Fruit fly (Drosophila melanogaster) whole organism, prepupa: ENCODE data around the gene Vta1.
A peak's percentile ranks its signal among the peaks of the same experiment; 100 is the strongest.

Experiments
- Blimp-1 ChIP-seq: fragments of 200-800 bp; sonication (Bioruptor generic); optimal IDR thresholded peaks from 3 replicates; lab custom pipeline; 2017; ENCODE audit warnings: missing biosample characterization, missing genetic modification characterization, mild to moderate bottlenecking, moderate library complexity, missing genetic modification reagents
- CG10631 ChIP-seq: fragments of 200-800 bp; sonication (Bioruptor generic); optimal IDR thresholded peaks from 2 replicates; lab custom pipeline; 2016; ENCODE audit warnings: missing biosample characterization, missing genetic modification characterization
- CG1621 ChIP-seq: fragments of 200-800 bp; sonication (Bioruptor generic); optimal IDR thresholded peaks from 3 replicates; lab custom pipeline; 2018; ENCODE audit warnings: missing biosample characterization, mild to moderate bottlenecking, missing genetic modification characterization
- CG3032 ChIP-seq: fragments of 200-800 bp; optimal IDR thresholded peaks from 2 replicates; lab custom pipeline; 2019; ENCODE audit warnings: missing biosample characterization, mild to moderate bottlenecking, missing genetic modification characterization, moderate library complexity
- CG31627 ChIP-seq: fragments of 200-800 bp; sonication (Bioruptor generic); optimal IDR thresholded peaks from 3 replicates; lab custom pipeline; 2016; ENCODE audit warnings: missing biosample characterization, missing genetic modification characterization
- CG32006 ChIP-seq: fragments of 200-800 bp; sonication (Bioruptor generic); optimal IDR thresholded peaks from 3 replicates; lab custom pipeline; 2017; ENCODE audit warnings: missing biosample characterization, mild to moderate bottlenecking, missing genetic modification characterization
- CG6792 ChIP-seq: fragments of 200-800 bp; sonication (Bioruptor generic); optimal IDR thresholded peaks from 3 replicates; lab custom pipeline; 2016; ENCODE audit warnings: missing biosample characterization, missing genetic modification characterization
- CG6808 ChIP-seq: fragments of 200-800 bp; sonication (Bioruptor generic); optimal IDR thresholded peaks from 3 replicates; lab custom pipeline; 2017; ENCODE audit warnings: missing biosample characterization, missing genetic modification characterization, mild to moderate bottlenecking, moderate library complexity, missing genetic modification reagents
- CG7368 ChIP-seq: fragments of 200-800 bp; sonication (Bioruptor generic); optimal IDR thresholded peaks from 3 replicates; lab custom pipeline; 2016; ENCODE audit warnings: missing biosample characterization, missing genetic modification characterization
- Eip75B ChIP-seq: fragments of 200-800 bp; sonication (Bioruptor generic); optimal IDR thresholded peaks from 3 replicates; lab custom pipeline; 2016; ENCODE audit warnings: missing biosample characterization, missing genetic modification characterization
- Gug ChIP-seq: fragments of 200-800 bp; sonication (Bioruptor generic); IDR thresholded peaks from 2 replicates; pipeline ENCODE4 v1.3.6; 2022; ENCODE audit warnings: missing biosample characterization, missing genetic modification characterization
- acj6 ChIP-seq: fragments of 200-800 bp; sonication (Bioruptor generic); optimal IDR thresholded peaks from 3 replicates; lab custom pipeline; 2016; ENCODE audit warnings: missing biosample characterization, missing genetic modification characterization
- eg ChIP-seq: fragments of 200-800 bp; sonication (Bioruptor generic); IDR thresholded peaks from 3 replicates; pipeline ENCODE4 v1.3.6; 2022; ENCODE audit warnings: missing biosample characterization, missing genetic modification characterization
- fd59A ChIP-seq: fragments of 200-800 bp; sonication (Bioruptor generic); optimal IDR thresholded peaks from 2 replicates; lab custom pipeline; 2017; ENCODE audit warnings: missing biosample characterization, mild to moderate bottlenecking, missing genetic modification characterization, missing genetic modification reagents

dm6 chr3L:1668504-1668903 lies 15.8 kb upstream of the Vta1 start, which contains the start of gene RpL23A:
- TF ChIP-seq fd59A (GFP tag; lab: Kevin White, UChicago), result peak; percentile 51
- TF ChIP-seq CG7368 (GFP tag; lab: Kevin White, UChicago), result peak; percentile 85
- no peak for TF ChIP-seq CG6808
- TF ChIP-seq CG3032 (tag; lab: Kevin White, UChicago), result peak; percentile 76
- TF ChIP-seq Gug, result peak; percentile 46; the same call in 1 of the 2 replicates
- TF ChIP-seq acj6 (GFP tag; lab: Kevin White, UChicago), result no peak
- TF ChIP-seq CG32006, result no peak
- no peak for TF ChIP-seq CG10631 (GFP tag; lab: Kevin White, UChicago)
- TF ChIP-seq Blimp-1 (GFP tag; lab: Kevin White, UChicago), result peak; percentile 84
- peak; percentile 93 for TF ChIP-seq CG31627
- TF ChIP-seq Eip75B, result peak; percentile 85
- TF ChIP-seq eg, result peak; percentile 84
- TF ChIP-seq CG6792 (GFP tag; lab: Kevin White, UChicago), result peak; percentile 73
- TF ChIP-seq CG1621 (tag; lab: Kevin White, UChicago), result peak; percentile 87
